Worm (Caenorhabditis elegans): ENCODE data around the gene F56D6.20.

DNA sequence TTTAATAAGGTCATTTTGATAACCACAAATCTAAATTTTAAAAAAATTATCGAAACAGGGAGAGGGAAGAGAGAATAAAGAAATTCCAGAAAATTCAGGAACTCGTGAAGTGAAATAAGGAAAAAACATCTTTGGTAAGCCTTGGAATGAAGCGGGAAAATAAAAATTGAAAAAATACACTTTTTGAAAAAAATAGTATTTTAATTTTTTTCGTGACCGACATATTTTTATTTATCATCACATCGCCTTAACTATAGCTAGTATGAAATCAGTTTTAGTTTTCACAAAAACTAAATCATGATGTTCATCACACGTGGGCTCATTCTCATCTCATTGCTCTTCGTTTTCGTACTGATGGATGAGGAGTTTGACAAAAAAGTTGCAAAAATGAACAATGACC is 3.6 kb upstream of the F56D6.20 start, which contains the start of gene F56D6.13:
- TF ChIP-seq unc-62 (GFP tag; optimal IDR thresholded peaks at IDR 0.05) (no peak), ztf-11 (tag; optimal IDR thresholded peaks at IDR 0.05) (no peak), nhr-237 (tag; optimal IDR thresholded peaks at IDR 0.05) (no peak), ces-1 (GFP tag; optimal IDR thresholded peaks at IDR 0.05) (no peak), nhr-76 (tag; optimal IDR thresholded peaks at IDR 0.05) (no peak), ceh-83 (GFP tag; optimal IDR thresholded peaks at IDR 0.05) (no peak), elt-3 (tag; optimal IDR thresholded peaks at IDR 0.05) (no peak), M03D4.4 (tag; optimal IDR thresholded peaks at IDR 0.05) (no peak), ceh-43 (GFP tag; optimal IDR thresholded peaks at IDR 0.05) (no peak), mep-1 (tag; optimal IDR thresholded peaks at IDR 0.05) (no peak), flh-1 (GFP tag; optimal IDR thresholded peaks at IDR 0.05) (no peak)
